Fruit fly (Drosophila melanogaster): Measurements from ENCODE around the gene Ndc80.
A peak's percentile ranks its signal among the peaks of the same experiment; 100 is the strongest.

Gene Ndc80

DNA sequence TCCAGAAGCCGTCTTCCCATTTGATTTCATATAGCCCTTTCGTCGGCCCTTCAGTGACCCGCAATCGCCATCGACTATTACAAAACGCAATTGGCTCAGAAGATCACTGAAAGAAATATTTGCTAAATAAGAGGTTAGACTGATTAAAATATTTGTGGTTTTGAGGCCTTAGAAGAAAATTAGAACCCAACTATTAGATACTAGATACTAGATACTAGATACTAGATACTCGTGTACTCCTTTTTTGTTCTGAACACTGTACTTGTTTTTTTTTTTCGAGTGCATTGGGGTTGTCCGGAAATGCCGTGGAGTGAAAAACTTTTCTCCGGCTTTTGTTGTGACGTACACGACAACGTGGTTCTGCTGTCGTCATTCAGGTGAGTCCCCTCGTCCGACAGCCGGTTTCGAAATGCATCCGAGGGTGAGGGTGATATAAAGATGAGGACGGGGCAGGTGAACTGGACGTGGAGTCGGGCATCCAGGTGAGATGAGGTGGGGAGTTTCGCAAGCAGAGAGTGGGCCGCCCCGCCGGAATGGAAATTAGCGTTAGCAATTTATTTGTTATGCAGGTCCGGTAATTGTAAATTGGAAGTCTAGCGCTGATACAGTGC is 18.5 kb upstream of the Ndc80 start (continued):
- TF ChIP-seq CG15479 (GFP tag; optimal IDR thresholded peaks at IDR 0.05) (no peak), NFAT (GFP tag; IDR thresholded peaks at IDR 0.05) (no peak; the same call in 1 of the 2 replicates), onecut (GFP tag; IDR thresholded peaks at IDR 0.05) (no peak), CG17186 (GFP tag; optimal IDR thresholded peaks at IDR 0.05) (no peak), CG14710 (tag; optimal IDR thresholded peaks at IDR 0.05) (peak; percentile 22), hkb (optimal IDR thresholded peaks at IDR 0.05) (no peak), hkb (GFP tag; IDR thresholded peaks at IDR 0.05) (0 out of 2 replicates have a peak, but pooled peaks have one; percentile 13), C15 (GFP tag; IDR thresholded peaks at IDR 0.05) (no peak), Doc3 (GFP tag; IDR thresholded peaks at IDR 0.05; ENCODE audit: partially characterized antibody) (no peak), mirr (GFP tag; optimal IDR thresholded peaks at IDR 0.05) (no peak), wek (GFP tag; optimal IDR thresholded peaks at IDR 0.05) (no peak), CG7963 (GFP tag; IDR thresholded peaks at IDR 0.05; ENCODE audit: partially characterized antibody) (no peak), Mrtf (GFP tag; IDR thresholded peaks at IDR 0.05) (no peak), Mes4 (GFP tag; optimal IDR thresholded peaks at IDR 0.05) (no peak), CG8290 (GFP tag; optimal IDR thresholded peaks at IDR 0.05) (no peak), CG8290 (tag; optimal IDR thresholded peaks at IDR 0.05) (no peak), Gug (GFP tag; IDR thresholded peaks at IDR 0.05) (no peak), Hsf (GFP tag; optimal IDR thresholded peaks at IDR 0.05) (peak; percentile 7), tap (tag; optimal IDR thresholded peaks at IDR 0.05) (no peak), CrebB (tag; optimal IDR thresholded peaks at IDR 0.05) (no peak), CG13624 (GFP tag; optimal IDR thresholded peaks at IDR 0.05) (no peak), CG1792 (GFP tag; optimal IDR thresholded peaks at IDR 0.05) (no peak), Doc2 (GFP tag; IDR thresholded peaks at IDR 0.05) (no peak), Usf (GFP tag; optimal IDR thresholded peaks at IDR 0.05) (no peak), jigr1 (GFP tag; IDR thresholded peaks at IDR 0.05) (no peak), TFAM (GFP tag; optimal IDR thresholded peaks at IDR 0.05) (no peak), ken (GFP tag; IDR thresholded peaks at IDR 0.05) (no peak), phol (tag; optimal IDR thresholded peaks at IDR 0.05) (peak; percentile 46), CG14014 (GFP tag; IDR thresholded peaks at IDR 0.05) (no peak), CG2712 (tag; optimal IDR thresholded peaks at IDR 0.05) (peak; percentile 29), CG18476 (GFP tag; optimal IDR thresholded peaks at IDR 0.05) (no peak), D (optimal IDR thresholded peaks at IDR 0.05) (no peak), D (GFP tag; optimal IDR thresholded peaks at IDR 0.05) (no peak), CG7271 (tag; optimal IDR thresholded peaks at IDR 0.05) (no peak), CG13287 (GFP tag; IDR thresholded peaks at IDR 0.05; ENCODE audit: partially characterized antibody) (no peak), Bgb (GFP tag; IDR thresholded peaks at IDR 0.05; ENCODE audit: partially characterized antibody) (no peak), ewg (GFP tag; optimal IDR thresholded peaks at IDR 0.05) (no peak), CG1529 (GFP tag; optimal IDR thresholded peaks at IDR 0.05) (no peak), wor (GFP tag; IDR thresholded peaks at IDR 0.05) (no peak), CG4360 (GFP tag; IDR thresholded peaks at IDR 0.05) (no peak), sd (tag; optimal IDR thresholded peaks at IDR 0.05) (no peak), CG8281 (tag; optimal IDR thresholded peaks at IDR 0.05) (no peak), CG5180 (GFP tag; optimal IDR thresholded peaks at IDR 0.05) (no peak), unpg (GFP tag; optimal IDR thresholded peaks at IDR 0.05) (peak; percentile 46), otp (GFP tag; IDR thresholded peaks at IDR 0.05) (0 out of 3 replicates have a peak, but pooled peaks have one; percentile 37), bbx (GFP tag; IDR thresholded peaks at IDR 0.05; ENCODE audit: partially characterized antibody) (no peak), Blimp-1 (GFP tag; optimal IDR thresholded peaks at IDR 0.05) (peak; percentile 63), ERR (GFP tag; optimal IDR thresholded peaks at IDR 0.05) (no peak), ro (GFP tag; IDR thresholded peaks at IDR 0.05) (no peak), GATAe (GFP tag; conservative IDR thresholded peaks at IDR 0.05) (no peak), ara (GFP tag; IDR thresholded peaks at IDR 0.05) (no peak)
